Worm (Caenorhabditis elegans) whole organism, late embryonic: ENCODE results near the gene mtre-1.

Source experiments
- C38D4.7 ChIP-seq: fragments of 200-800 bp; sonication (Bioruptor generic); optimal IDR thresholded peaks from 2 replicates; lab custom pipeline; 2018; ENCODE audit warnings: mild to moderate bottlenecking, missing genetic modification characterization, moderate library complexity, missing compliant biosample characterization
- K02D7.2 ChIP-seq: sonication (generic microtip); optimal IDR thresholded peaks from 2 replicates; lab custom pipeline; 2017; ENCODE audit warnings: mild to moderate bottlenecking, missing genetic modification characterization, missing compliant biosample characterization
- K09A11.1 ChIP-seq: sonication (generic microtip); optimal IDR thresholded peaks from 2 replicates; lab custom pipeline; 2017; ENCODE audit warnings: antibody characterized with exemption, mild to moderate bottlenecking, missing genetic modification characterization, missing compliant biosample characterization; ENCODE audit not compliant: insufficient read depth
- T23F11.4 ChIP-seq: fragments of 200-800 bp; sonication (Bioruptor generic); optimal IDR thresholded peaks from 2 replicates; lab custom pipeline; 2018; ENCODE audit warnings: mild to moderate bottlenecking, missing genetic modification characterization, missing compliant biosample characterization
- Y22D7AL.16 ChIP-seq: sonication (generic microtip); optimal IDR thresholded peaks from 2 replicates; lab custom pipeline; 2016; ENCODE audit warnings: missing genetic modification characterization, missing compliant biosample characterization
- ceh-14 ChIP-seq: sonication (generic microtip); optimal IDR thresholded peaks from 2 replicates; lab custom pipeline; 2016; ENCODE audit warnings: missing genotype, missing genetic modification characterization, missing compliant biosample characterization
- ceh-2 ChIP-seq: sonication (generic microtip); optimal IDR thresholded peaks from 2 replicates; lab custom pipeline; 2016; ENCODE audit warnings: missing genotype, missing genetic modification characterization, missing compliant biosample characterization
- ceh-24 ChIP-seq: sonication (generic microtip); optimal IDR thresholded peaks from 2 replicates; lab custom pipeline; 2016; ENCODE audit warnings: mild to moderate bottlenecking, missing genetic modification characterization, missing compliant biosample characterization
- ceh-34 ChIP-seq: sonication (generic microtip); optimal IDR thresholded peaks from 2 replicates; lab custom pipeline; 2016; ENCODE audit warnings: mild to moderate bottlenecking, missing genetic modification characterization, missing compliant biosample characterization
- ceh-45 ChIP-seq: fragments of 200-800 bp; sonication (Bioruptor generic); IDR thresholded peaks from 2 replicates; pipeline ENCODE4 v1.3.6; 2022; ENCODE audit warnings: missing genetic modification reagents, missing genetic modification characterization, missing compliant biosample characterization
- ceh-48 ChIP-seq: sonication (generic microtip); optimal IDR thresholded peaks from 2 replicates; lab custom pipeline; 2016; ENCODE audit warnings: missing genetic modification characterization, inconsistent platforms, missing compliant biosample characterization
- ceh-6 ChIP-seq: fragments of 200-800 bp; sonication (Bioruptor generic); optimal IDR thresholded peaks from 2 replicates; lab custom pipeline; 2018; ENCODE audit warnings: mild to moderate bottlenecking, missing genetic modification characterization, missing compliant biosample characterization
- ceh-9 ChIP-seq: sonication (generic microtip); optimal IDR thresholded peaks from 2 replicates; lab custom pipeline; 2016; ENCODE audit warnings: mild to moderate bottlenecking, missing genetic modification characterization, inconsistent platforms, missing compliant biosample characterization
- che-1 ChIP-seq: sonication (generic microtip); optimal IDR thresholded peaks from 2 replicates; lab custom pipeline; 2016; ENCODE audit warnings: mild to moderate bottlenecking, missing genetic modification characterization, missing compliant biosample characterization
- elt-4 ChIP-seq: sonication (generic microtip); optimal IDR thresholded peaks from 2 replicates; lab custom pipeline; 2016; ENCODE audit warnings: missing genetic modification characterization, missing compliant biosample characterization
- ets-4 ChIP-seq: sonication (generic microtip); optimal IDR thresholded peaks from 2 replicates; lab custom pipeline; 2016; ENCODE audit warnings: missing genetic modification characterization, missing compliant biosample characterization
- fkh-10 ChIP-seq: fragments of 150-350 bp; optimal IDR thresholded peaks from 2 replicates; lab custom pipeline; 2014; ENCODE audit warnings: missing biosample characterization, missing genetic modification reagents, missing genetic modification characterization
- fkh-6 ChIP-seq: sonication (generic microtip); optimal IDR thresholded peaks from 2 replicates; lab custom pipeline; 2016; ENCODE audit warnings: missing genetic modification characterization, missing compliant biosample characterization
- hlh-13 ChIP-seq: fragments of 200-800 bp; sonication (Bioruptor generic); optimal IDR thresholded peaks from 2 replicates; lab custom pipeline; 2018; ENCODE audit warnings: mild to moderate bottlenecking, missing genetic modification characterization, missing compliant biosample characterization
- hlh-6 ChIP-seq: sonication (generic microtip); optimal IDR thresholded peaks from 2 replicates; lab custom pipeline; 2016; ENCODE audit warnings: missing genotype, missing genetic modification characterization, missing compliant biosample characterization
- hlh-8 ChIP-seq: sonication (generic microtip); optimal IDR thresholded peaks from 2 replicates; lab custom pipeline; 2016; ENCODE audit warnings: missing genotype, missing genetic modification characterization, missing compliant biosample characterization
- lim-6 ChIP-seq: sonication (generic microtip); optimal IDR thresholded peaks from 2 replicates; lab custom pipeline; 2016; ENCODE audit warnings: missing genetic modification characterization, missing compliant biosample characterization
- madf-2 ChIP-seq: sonication (generic microtip); optimal IDR thresholded peaks from 2 replicates; lab custom pipeline; 2017; ENCODE audit warnings: missing genetic modification characterization, missing compliant biosample characterization
- mec-3 ChIP-seq: sonication (generic microtip); optimal IDR thresholded peaks from 2 replicates; lab custom pipeline; 2016; ENCODE audit warnings: borderline replicate concordance, missing genetic modification characterization, missing compliant biosample characterization
- nhr-11 ChIP-seq: fragments of 150-350 bp; optimal IDR thresholded peaks from 2 replicates; lab custom pipeline; 2014; ENCODE audit warnings: missing biosample characterization, missing genetic modification characterization
- nhr-232 ChIP-seq: sonication (generic microtip); optimal IDR thresholded peaks from 2 replicates; lab custom pipeline; 2016; ENCODE audit warnings: missing genetic modification characterization, missing compliant biosample characterization
- npax-4 ChIP-seq: sonication (generic microtip); optimal IDR thresholded peaks from 2 replicates; lab custom pipeline; 2016; ENCODE audit warnings: missing genetic modification characterization, missing compliant biosample characterization
- odd-2 ChIP-seq: sonication (generic microtip); optimal IDR thresholded peaks from 2 replicates; lab custom pipeline; 2017; ENCODE audit warnings: antibody characterized with exemption, mild to moderate bottlenecking, missing genetic modification characterization, missing compliant biosample characterization
- pag-3 ChIP-seq: sonication (generic microtip); optimal IDR thresholded peaks from 2 replicates; lab custom pipeline; 2016; ENCODE audit warnings: missing compliant biosample characterization, missing genetic modification characterization, borderline replicate concordance
- pat-9 ChIP-seq: fragments of 200-800 bp; sonication (Bioruptor generic); optimal IDR thresholded peaks from 2 replicates; lab custom pipeline; 2018; ENCODE audit warnings: mild to moderate bottlenecking, missing genetic modification characterization, moderate library complexity, missing compliant biosample characterization
- pax-1 ChIP-seq: fragments of 150-350 bp; optimal IDR thresholded peaks from 2 replicates; lab custom pipeline; 2014; ENCODE audit warnings: missing biosample characterization, missing genetic modification characterization
- pha-2 ChIP-seq: sonication (generic microtip); optimal IDR thresholded peaks from 2 replicates; lab custom pipeline; 2017; ENCODE audit warnings: mild to moderate bottlenecking, missing genetic modification characterization, missing compliant biosample characterization
- pha-4 ChIP-seq: fragments of 150-350 bp; optimal IDR thresholded peaks from 2 replicates; lab custom pipeline; 2018; ENCODE audit warnings: missing biosample characterization, missing genetic modification reagents, missing genetic modification characterization
- pros-1 ChIP-seq: fragments of 150-350 bp; optimal IDR thresholded peaks from 2 replicates; lab custom pipeline; 2014; ENCODE audit warnings: missing biosample characterization, missing genetic modification reagents, missing genetic modification characterization
- ref-2 ChIP-seq: sonication (generic microtip); optimal IDR thresholded peaks from 2 replicates; lab custom pipeline; 2016; ENCODE audit warnings: missing genetic modification characterization, missing compliant biosample characterization
- rnt-1 ChIP-seq: sonication (generic microtip); optimal IDR thresholded peaks from 2 replicates; lab custom pipeline; 2016; ENCODE audit warnings: missing genetic modification characterization, missing compliant biosample characterization
- sox-2 ChIP-seq: fragments of 200-800 bp; sonication (Bioruptor generic); IDR thresholded peaks from 2 replicates; pipeline ENCODE4 v1.3.6; 2022; ENCODE audit warnings: missing genetic modification reagents, missing genetic modification characterization, missing compliant biosample characterization
- tbx-2 ChIP-seq: sonication (generic microtip); optimal IDR thresholded peaks from 2 replicates; lab custom pipeline; 2016; ENCODE audit warnings: missing genetic modification characterization, missing compliant biosample characterization
- ttx-3 ChIP-seq: sonication (generic microtip); optimal IDR thresholded peaks from 2 replicates; lab custom pipeline; 2016; ENCODE audit warnings: missing genetic modification reagents, missing genetic modification characterization, missing compliant biosample characterization
- unc-3 ChIP-seq, 2 experiments: fragments of 200-800 bp in 1 of 2; sonication (Bioruptor generic) in 1 of 2; sonication (generic microtip) in 1 of 2; conservative IDR thresholded peaks in 1 of 2; optimal IDR thresholded peaks in 1 of 2; 2 replicates each; pipeline versions ENCODE4 v1.3.6 to Lab custom; 2016 to 2022; ENCODE audit warnings: missing compliant biosample characterization in 2 of 2, missing genetic modification characterization in 2 of 2, missing genetic modification reagents in 1 of 2
- unc-86 ChIP-seq: sonication (generic microtip); optimal IDR thresholded peaks from 2 replicates; lab custom pipeline; 2016; ENCODE audit warnings: missing genetic modification characterization, missing compliant biosample characterization
- zip-5 ChIP-seq: sonication (generic microtip); optimal IDR thresholded peaks from 2 replicates; lab custom pipeline; 2016; ENCODE audit warnings: missing genetic modification characterization, missing compliant biosample characterization

Gene mtre-1

ce11 chrII:8028246-8028694 is 22.1 kb downstream of the mtre-1 start (continued):
- TF ChIP-seq K09A11.1 (tag; lab: Kevin White, UChicago) (no peak), ceh-14 (tag; lab: Kevin White, UChicago) (no peak), mec-3 (tag; lab: Kevin White, UChicago) (no peak), ceh-9 (tag; lab: Kevin White, UChicago) (no peak), hlh-13 (GFP tag; lab: Kevin White, UChicago) (no peak), zip-5 (tag; lab: Kevin White, UChicago) (no peak), pag-3 (tag; lab: Kevin White, UChicago) (peak; percentile 32), ets-4 (tag; lab: Kevin White, UChicago) (peak; percentile 66), rnt-1 (tag; lab: Kevin White, UChicago) (peak; percentile 87), fkh-6 (tag; lab: Kevin White, UChicago) (peak; percentile 52), nhr-232 (no peak), fkh-10 (GFP tag; lab: Kevin White, UChicago) (no peak), ceh-6 (GFP tag; lab: Kevin White, UChicago) (peak; percentile 51), ceh-34 (tag; lab: Kevin White, UChicago) (peak; percentile 94), ttx-3 (no peak), hlh-6 (tag; lab: Kevin White, UChicago) (peak; percentile 74), ceh-2 (tag; lab: Kevin White, UChicago) (peak; percentile 44), madf-2 (tag; lab: Kevin White, UChicago) (peak; percentile 59), pha-4 (tag; lab: Kevin White, UChicago) (no peak), pax-1 (no peak), unc-86 (tag; lab: Kevin White, UChicago) (peak; percentile 29), ref-2 (tag; lab: Kevin White, UChicago) (peak; percentile 93), nhr-11 (no peak), Y22D7AL.16 (tag; lab: Kevin White, UChicago) (peak; percentile 34), ceh-24 (tag; lab: Kevin White, UChicago) (no peak), ceh-45 (0 out of 2 replicates have a peak, but pooled peaks have one; percentile 23), ceh-48 (tag; lab: Kevin White, UChicago) (peak; percentile 61), sox-2 (GFP tag; lab: Robert Waterston, UW) (no peak; the same call in 1 of the 2 replicates), T23F11.4 (peak; percentile 71), pros-1 (tag; lab: Kevin White, UChicago) (peak; percentile 72), K02D7.2 (tag; lab: Kevin White, UChicago) (no peak), pat-9 (tag; lab: Kevin White, UChicago) (peak; percentile 54), hlh-8 (tag; lab: Kevin White, UChicago) (peak; percentile 46), lim-6 (tag; lab: Kevin White, UChicago) (peak; percentile 45), unc-3 (GFP tag; conservative IDR thresholded peaks at IDR 0.05; lab: Robert Waterston, UW) (no peak), unc-3 (tag; optimal IDR thresholded peaks at IDR 0.05; lab: Kevin White, UChicago) (no peak), pha-2 (tag; lab: Kevin White, UChicago) (no peak), C38D4.7 (GFP tag; lab: Kevin White, UChicago) (peak; percentile 6), che-1 (tag; lab: Kevin White, UChicago) (peak; percentile 52), npax-4 (tag; lab: Kevin White, UChicago) (peak; percentile 14), elt-4 (tag; lab: Kevin White, UChicago) (no peak)

- TF ChIP-seq tbx-2 (tag; lab: Kevin White, UChicago) (no peak), odd-2 (tag; lab: Kevin White, UChicago) (no peak), zip-5 (tag; lab: Kevin White, UChicago) (no peak)
These were observed 22.7 kb downstream of the mtre-1 start, which contains the start of gene swsn-7 for ce11 chrII:8027663-8028062. Gene swsn-7 (minus strand): TSS chrII:8027763.
